Worm (Caenorhabditis elegans): Measurements from ENCODE around the gene pud-3.

DNA sequence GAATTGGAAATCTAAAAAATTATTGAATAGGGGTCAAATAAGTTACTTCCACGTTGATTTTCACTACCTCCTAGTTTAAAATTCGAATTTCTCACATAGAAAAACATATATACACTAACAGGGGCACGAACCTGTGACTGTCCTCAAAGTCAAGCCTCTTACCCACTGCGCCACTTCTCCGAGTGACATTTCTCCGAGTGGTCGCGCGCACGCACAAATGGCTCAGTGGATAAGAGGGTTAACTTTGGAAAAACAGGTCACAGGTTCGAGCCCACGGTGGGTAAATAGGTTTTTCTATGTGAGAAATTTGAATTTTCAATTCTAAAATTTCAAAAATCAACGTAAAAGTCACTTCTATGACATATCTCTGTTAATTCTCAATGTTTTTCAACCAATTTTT is 47.7 kb downstream of the pud-3 start:
- TF ChIP-seq dao-5 (tag; optimal IDR thresholded peaks at IDR 0.05) (no peak), him-1 (tag; optimal IDR thresholded peaks at IDR 0.05) (no peak), W03F9.2 (tag; optimal IDR thresholded peaks at IDR 0.05) (no peak)
